Fruit fly (Drosophila melanogaster): ENCODE data around the gene CG3808.

CG3808 gene

DNA sequence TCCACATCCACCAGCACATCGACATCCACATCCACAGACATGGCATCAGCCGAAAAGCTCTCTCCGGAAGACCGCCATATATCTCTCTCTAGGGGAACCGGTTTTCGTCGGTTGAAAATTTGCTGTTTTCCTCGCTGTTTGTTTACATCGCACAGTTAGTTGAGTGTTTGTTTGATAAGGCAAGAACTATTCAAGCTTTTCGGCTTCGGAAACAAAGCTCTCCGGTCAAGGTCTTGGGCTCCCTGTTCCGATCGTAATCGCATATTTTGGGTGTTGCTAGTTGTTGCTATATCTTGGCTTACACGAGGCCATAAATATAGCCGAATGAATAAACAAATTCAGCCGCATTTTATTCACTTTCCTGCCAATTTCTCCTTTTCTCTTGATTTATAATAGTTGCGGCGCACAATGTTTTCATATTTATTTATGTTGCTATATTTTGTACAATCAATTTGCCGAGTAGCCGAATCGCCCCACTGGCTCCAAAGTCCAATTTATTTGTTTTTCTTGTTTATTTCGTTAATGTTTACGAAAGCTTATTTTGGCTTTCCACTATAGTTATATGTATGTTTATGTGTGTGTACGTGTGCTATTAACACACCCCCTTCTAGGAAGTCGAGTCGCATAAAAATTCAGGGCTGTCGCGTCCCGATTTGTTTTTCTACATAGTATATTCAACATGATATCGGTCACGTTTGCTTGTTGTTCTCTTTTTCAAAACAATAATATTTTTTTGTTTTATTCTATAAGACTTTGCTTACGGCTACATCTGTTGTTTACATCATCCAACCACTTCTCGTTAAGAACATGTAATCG, 3.4 kb downstream of the CG3808 start (continued):
- no peak for TF ChIP-seq CG1529 (GFP tag; optimal IDR thresholded peaks at IDR 0.05)
- no peak for TF ChIP-seq CG4820 (GFP tag; optimal IDR thresholded peaks at IDR 0.05)
- TF ChIP-seq pnt (GFP tag; optimal IDR thresholded peaks at IDR 0.05), result no peak
- TF ChIP-seq Fer3 (tag; optimal IDR thresholded peaks at IDR 0.05), result peak; percentile 15
- TF ChIP-seq CG9932 (GFP tag; IDR thresholded peaks at IDR 0.05), result peak; percentile 33; the same call in 1 of the 2 replicates
- TF ChIP-seq mirr (GFP tag; optimal IDR thresholded peaks at IDR 0.05), result peak; percentile 53
- peak; percentile 35 for TF ChIP-seq CG11723 (GFP tag; optimal IDR thresholded peaks at IDR 0.05)
- TF ChIP-seq Fer1 (GFP tag; optimal IDR thresholded peaks at IDR 0.05), result peak; percentile 65
- TF ChIP-seq cas (GFP tag; IDR thresholded peaks at IDR 0.05), result no peak
- peak; percentile 27 for TF ChIP-seq YL-1 (GFP tag; optimal IDR thresholded peaks at IDR 0.05)
- no peak for TF ChIP-seq lbe (GFP tag; optimal IDR thresholded peaks at IDR 0.05)
- TF ChIP-seq cwo (GFP tag; optimal IDR thresholded peaks at IDR 0.05), result peak; percentile 73
- no peak for TF ChIP-seq CG4360 (GFP tag; IDR thresholded peaks at IDR 0.05)
- peak; percentile 60 for TF ChIP-seq Sox100B (GFP tag; optimal IDR thresholded peaks at IDR 0.05)
- TF ChIP-seq cato (GFP tag; optimal IDR thresholded peaks at IDR 0.05; ENCODE audit: borderline replicate concordance), result no peak
- TF ChIP-seq Dbx (GFP tag; IDR thresholded peaks at IDR 0.05), result no peak
- TF ChIP-seq otp (GFP tag; IDR thresholded peaks at IDR 0.05), result no peak
- TF ChIP-seq wdn (GFP tag; IDR thresholded peaks at IDR 0.05), result no peak
- no peak for TF ChIP-seq CG15479 (GFP tag; optimal IDR thresholded peaks at IDR 0.05)
- TF ChIP-seq sd (tag; optimal IDR thresholded peaks at IDR 0.05), result peak; percentile 98
- no peak for TF ChIP-seq Dek (tag; optimal IDR thresholded peaks at IDR 0.05)
- TF ChIP-seq CG6813 (GFP tag; optimal IDR thresholded peaks at IDR 0.05), result peak; percentile 53
- peak; percentile 1 for TF ChIP-seq caup (GFP tag; optimal IDR thresholded peaks at IDR 0.05; ENCODE audit: severe bottlenecking)
- TF ChIP-seq eyg (GFP tag; optimal IDR thresholded peaks at IDR 0.05), result peak; percentile 22
- TF ChIP-seq CG1233 (GFP tag; optimal IDR thresholded peaks at IDR 0.05), result no peak
- TF ChIP-seq Mes4 (GFP tag; optimal IDR thresholded peaks at IDR 0.05), result no peak
- peak; percentile 0 for TF ChIP-seq crc (GFP tag; optimal IDR thresholded peaks at IDR 0.05)
- TF ChIP-seq PHDP (tag; optimal IDR thresholded peaks at IDR 0.05), result peak; percentile 53
- TF ChIP-seq CG14667 (GFP tag; IDR thresholded peaks at IDR 0.05), result no peak
- TF ChIP-seq CG4328 (GFP tag; optimal IDR thresholded peaks at IDR 0.05), result peak; percentile 18
- TF ChIP-seq CG11247 (GFP tag; IDR thresholded peaks at IDR 0.05), result no peak
- no peak for TF ChIP-seq pho (GFP tag; optimal IDR thresholded peaks at IDR 0.05)
- TF ChIP-seq CG12155 (GFP tag; optimal IDR thresholded peaks at IDR 0.05), result no peak
- no peak for TF ChIP-seq kni (GFP tag; optimal IDR thresholded peaks at IDR 0.05)
- TF ChIP-seq CG15011 (GFP tag; optimal IDR thresholded peaks at IDR 0.05), result peak; percentile 44
- TF ChIP-seq CG32532 (GFP tag; IDR thresholded peaks at IDR 0.05), result peak; percentile 46; the same call in 1 of the 2 replicates
- TF ChIP-seq CG17568 (GFP tag; optimal IDR thresholded peaks at IDR 0.05), result peak; percentile 39
- no peak for TF ChIP-seq chn (GFP tag; optimal IDR thresholded peaks at IDR 0.05)
- no peak for TF ChIP-seq onecut (GFP tag; IDR thresholded peaks at IDR 0.05)
- no peak for TF ChIP-seq CG2875 (GFP tag; optimal IDR thresholded peaks at IDR 0.05)
- TF ChIP-seq CG12236 (GFP tag; optimal IDR thresholded peaks at IDR 0.05), result no peak
- no peak for TF ChIP-seq Rx (GFP tag; IDR thresholded peaks at IDR 0.05)
- TF ChIP-seq Sin3A (optimal IDR thresholded peaks at IDR 0.05), result no peak
- peak; percentile 17 for TF ChIP-seq lilli (GFP tag; optimal IDR thresholded peaks at IDR 0.05)
- no peak for TF ChIP-seq Hr3 (GFP tag; optimal IDR thresholded peaks at IDR 0.05)
- peak; percentile 53 for TF ChIP-seq dmrt99B (tag; optimal IDR thresholded peaks at IDR 0.05)
- no peak for TF ChIP-seq CG12071 (GFP tag; optimal IDR thresholded peaks at IDR 0.05)
- no peak for TF ChIP-seq Mad (GFP tag; optimal IDR thresholded peaks at IDR 0.05)
- TF ChIP-seq Dip2 (GFP tag; IDR thresholded peaks at IDR 0.05), result no peak
- no peak for TF ChIP-seq CG11085 (GFP tag; IDR thresholded peaks at IDR 0.05)
